Fruit fly (Drosophila melanogaster): ENCODE measurements around the gene CG42613.

The CG42613 gene

dm6 chr3R:18986089-18986887, 57.3 kb downstream of the CG42613 start (continued):
- TF ChIP-seq dsx (GFP tag; optimal IDR thresholded peaks at IDR 0.05; ENCODE audit: poor library complexity, severe bottlenecking) (no peak), cyc (GFP tag; optimal IDR thresholded peaks at IDR 0.05) (no peak), fd85E (GFP tag; optimal IDR thresholded peaks at IDR 0.05) (no peak), Ets96B (tag; optimal IDR thresholded peaks at IDR 0.05) (peak; percentile 1), CG8319 (GFP tag; optimal IDR thresholded peaks at IDR 0.05) (no peak), CG6808 (GFP tag; optimal IDR thresholded peaks at IDR 0.05) (no peak), Met (GFP tag; optimal IDR thresholded peaks at IDR 0.05) (peak; percentile 16), CG1621 (tag; optimal IDR thresholded peaks at IDR 0.05) (no peak), svp (GFP tag) (peak; percentile 83), CG6276 (GFP tag; optimal IDR thresholded peaks at IDR 0.05) (peak; percentile 42), CG15336 (GFP tag; IDR thresholded peaks at IDR 0.05) (peak; percentile 52), CG8119 (GFP tag; IDR thresholded peaks at IDR 0.05) (peak; percentile 38; the same call in 1 of the 3 replicates), Gug (GFP tag; IDR thresholded peaks at IDR 0.05) (0 out of 2 replicates have a peak, but pooled peaks have one; percentile 29), CG3032 (tag; optimal IDR thresholded peaks at IDR 0.05) (no peak), Ets21C (GFP tag; optimal IDR thresholded peaks at IDR 0.05) (no peak), CG31627 (GFP tag; optimal IDR thresholded peaks at IDR 0.05) (peak; percentile 0), CG6163 (GFP tag; IDR thresholded peaks at IDR 0.05) (no peak; the same call in 2 of the 3 replicates), CG6792 (GFP tag; optimal IDR thresholded peaks at IDR 0.05) (no peak), CG34406 (GFP tag; optimal IDR thresholded peaks at IDR 0.05) (peak; percentile 34), Sox15 (GFP tag; optimal IDR thresholded peaks at IDR 0.05) (no peak), net (GFP tag; optimal IDR thresholded peaks at IDR 0.05) (peak; percentile 13), Sox102F (GFP tag; optimal IDR thresholded peaks at IDR 0.05) (no peak), Blimp-1 (GFP tag; optimal IDR thresholded peaks at IDR 0.05) (no peak), CG4318 (GFP tag; optimal IDR thresholded peaks at IDR 0.05) (peak; percentile 5)

DNA sequence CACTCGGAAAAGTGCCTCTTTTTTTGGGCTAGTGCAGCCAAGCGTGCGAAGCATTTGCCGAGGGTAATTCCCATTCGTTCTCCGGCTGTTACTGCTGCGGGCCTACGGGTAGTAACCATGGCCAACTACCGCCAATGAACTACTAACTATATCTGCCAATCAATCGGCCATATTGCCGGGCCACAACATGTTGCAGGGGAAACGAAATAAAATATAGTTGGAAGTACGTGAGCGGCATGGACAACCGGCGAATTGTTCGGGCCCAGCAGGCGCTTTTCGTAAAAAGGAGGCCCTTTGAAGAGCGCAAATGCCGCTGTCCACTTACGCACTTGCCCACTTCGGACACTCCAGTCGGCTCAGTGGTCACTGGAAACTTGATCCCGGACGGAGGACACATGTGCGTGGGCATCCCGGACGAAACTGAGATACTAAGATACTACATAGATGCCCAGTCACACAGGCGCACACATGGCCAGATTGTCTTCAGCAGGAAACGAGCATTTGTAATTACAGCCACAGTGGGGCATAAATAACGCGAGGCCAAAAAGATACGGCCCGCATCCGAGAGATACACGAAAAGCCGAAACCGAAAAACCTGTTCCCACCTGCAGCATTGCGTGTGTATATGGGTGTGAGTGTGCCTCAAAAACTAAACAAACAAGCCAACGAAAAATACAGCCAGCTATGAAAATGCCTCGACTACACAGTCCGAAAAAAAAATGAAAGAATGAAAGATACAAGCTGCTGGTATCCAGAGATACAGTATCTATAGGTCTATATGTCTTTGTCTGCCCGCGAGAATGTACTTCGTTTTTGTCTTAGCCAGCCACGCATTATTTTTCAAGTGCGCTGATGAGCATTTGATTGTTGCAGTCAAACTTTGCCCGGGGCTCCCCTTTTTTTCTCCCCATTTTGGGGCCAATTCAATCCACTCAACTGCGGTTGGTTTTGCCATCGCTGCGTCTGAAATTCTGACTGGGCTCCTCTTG, 58.7 kb downstream of the CG42613 start:
- TF ChIP-seq Ets96B (tag; optimal IDR thresholded peaks at IDR 0.05): no peak
- no peak for TF ChIP-seq dsx (GFP tag; optimal IDR thresholded peaks at IDR 0.05; ENCODE audit: poor library complexity, severe bottlenecking)
- TF ChIP-seq Ets21C (GFP tag; optimal IDR thresholded peaks at IDR 0.05): no peak
- TF ChIP-seq CG6792 (GFP tag; optimal IDR thresholded peaks at IDR 0.05): peak; percentile 12
- TF ChIP-seq CG10669 (GFP tag; optimal IDR thresholded peaks at IDR 0.05): peak; percentile 41
- TF ChIP-seq CG6854 (GFP tag; optimal IDR thresholded peaks at IDR 0.05): no peak
- TF ChIP-seq topi (GFP tag; optimal IDR thresholded peaks at IDR 0.05): peak; percentile 38
- TF ChIP-seq CG11294 (GFP tag; IDR thresholded peaks at IDR 0.05): no peak
- peak; percentile 64 for TF ChIP-seq CG8119 (GFP tag; IDR thresholded peaks at IDR 0.05)
- TF ChIP-seq Hr39 (GFP tag; optimal IDR thresholded peaks at IDR 0.05): no peak
- no peak for TF ChIP-seq spab (GFP tag; optimal IDR thresholded peaks at IDR 0.05)
- TF ChIP-seq Gug (GFP tag; IDR thresholded peaks at IDR 0.05): no peak
- TF ChIP-seq salr (GFP tag; optimal IDR thresholded peaks at IDR 0.05): no peak
- TF ChIP-seq Eip93F (GFP tag; optimal IDR thresholded peaks at IDR 0.05): no peak
- no peak for TF ChIP-seq Sox102F (GFP tag; optimal IDR thresholded peaks at IDR 0.05)
- TF ChIP-seq Hr38 (GFP tag; optimal IDR thresholded peaks at IDR 0.05): no peak
- TF ChIP-seq Sox15 (GFP tag; optimal IDR thresholded peaks at IDR 0.05): peak; percentile 7
- TF ChIP-seq CG4318 (GFP tag; optimal IDR thresholded peaks at IDR 0.05): peak; percentile 25
- TF ChIP-seq OdsH (GFP tag; optimal IDR thresholded peaks at IDR 0.05): peak; percentile 22
- TF ChIP-seq esn (GFP tag; optimal IDR thresholded peaks at IDR 0.05): peak; percentile 46
- no peak for TF ChIP-seq Eip75B (GFP tag; optimal IDR thresholded peaks at IDR 0.05)
- peak; percentile 56 for TF ChIP-seq CG1621 (tag; optimal IDR thresholded peaks at IDR 0.05)
- TF ChIP-seq Hr4 (GFP tag; optimal IDR thresholded peaks at IDR 0.05): peak; percentile 47
- TF ChIP-seq cyc (GFP tag; optimal IDR thresholded peaks at IDR 0.05): peak; percentile 29
- no peak for TF ChIP-seq ss (GFP tag; optimal IDR thresholded peaks at IDR 0.05)
- peak; percentile 39 for TF ChIP-seq achi (GFP tag; optimal IDR thresholded peaks at IDR 0.05)
- peak; percentile 72 for TF ChIP-seq CG32006 (GFP tag; optimal IDR thresholded peaks at IDR 0.05)
- TF ChIP-seq Blimp-1 (GFP tag; optimal IDR thresholded peaks at IDR 0.05): no peak
- no peak for TF ChIP-seq Smox (GFP tag; optimal IDR thresholded peaks at IDR 0.05)
- TF ChIP-seq dac (GFP tag; optimal IDR thresholded peaks at IDR 0.05): no peak
- TF ChIP-seq CG16779 (tag; optimal IDR thresholded peaks at IDR 0.05): no peak
- peak; percentile 16 for TF ChIP-seq svp (GFP tag)
- no peak for TF ChIP-seq fd85E (GFP tag; optimal IDR thresholded peaks at IDR 0.05)
- peak; percentile 68 for TF ChIP-seq Lpt (GFP tag; optimal IDR thresholded peaks at IDR 0.05)
